Fruit fly (Drosophila melanogaster) whole organism, embryonic: ENCODE data around the gene CG8149.
A peak's percentile ranks its signal among the peaks of the same experiment; 100 is the strongest.

Source experiments
- Atf6 ChIP-seq: fragments of 200-800 bp; sonication (Bioruptor generic); IDR thresholded peaks from 2 replicates; pipeline ENCODE4 v1.3.6; 2022; ENCODE audit warnings: missing biosample characterization, missing genetic modification characterization
- CG10462 ChIP-seq: fragments of 200-800 bp; sonication (Bioruptor generic); optimal IDR thresholded peaks from 2 replicates; lab custom pipeline; 2016; ENCODE audit warnings: missing biosample characterization, missing genetic modification characterization
- CG11247 ChIP-seq: fragments of 200-800 bp; sonication (Bioruptor generic); IDR thresholded peaks from 2 replicates; pipeline ENCODE4 v1.3.6; 2022; ENCODE audit warnings: missing biosample characterization, missing genetic modification characterization
- CG1233 ChIP-seq: fragments of 200-800 bp; sonication (Bioruptor generic); optimal IDR thresholded peaks from 4 replicates; lab custom pipeline; 2018; ENCODE audit warnings: missing biosample characterization, mild to moderate bottlenecking, missing genetic modification characterization
- CG14014 ChIP-seq: fragments of 200-800 bp; sonication (Bioruptor generic); IDR thresholded peaks from 2 replicates; pipeline ENCODE4 v1.3.6; 2022; ENCODE audit warnings: missing biosample characterization, missing genetic modification characterization
- CG14965 ChIP-seq: fragments of 200-800 bp; sonication (Bioruptor generic); optimal IDR thresholded peaks from 2 replicates; lab custom pipeline; 2016; ENCODE audit warnings: missing biosample characterization, missing genetic modification characterization, borderline replicate concordance
- CG15601 ChIP-seq: fragments of 200-800 bp; sonication (Bioruptor generic); optimal IDR thresholded peaks from 3 replicates; lab custom pipeline; 2019; ENCODE audit warnings: missing biosample characterization, mild to moderate bottlenecking, missing genetic modification characterization, moderate library complexity
- CG16815 ChIP-seq: fragments of 200-800 bp; sonication (Bioruptor generic); optimal IDR thresholded peaks from 3 replicates; lab custom pipeline; 2017; ENCODE audit warnings: missing biosample characterization, mild to moderate bottlenecking, missing genetic modification characterization
- CG17912 ChIP-seq: fragments of 200-800 bp; sonication (Bioruptor generic); optimal IDR thresholded peaks from 2 replicates; lab custom pipeline; 2018; ENCODE audit warnings: missing biosample characterization, mild to moderate bottlenecking, missing genetic modification characterization
- CG2199 ChIP-seq: fragments of 200-800 bp; sonication (Bioruptor generic); IDR thresholded peaks from 3 replicates; pipeline ENCODE4 v1.3.6; 2022; ENCODE audit warnings: missing biosample characterization, missing genetic modification characterization
- CG2712 ChIP-seq: fragments of 200-800 bp; optimal IDR thresholded peaks from 3 replicates; lab custom pipeline; 2019; ENCODE audit warnings: missing biosample characterization, mild to moderate bottlenecking, missing genetic modification characterization, moderate library complexity
- CG31388 ChIP-seq: fragments of 200-800 bp; sonication (Bioruptor generic); optimal IDR thresholded peaks from 2 replicates; lab custom pipeline; 2016; ENCODE audit warnings: missing biosample characterization, missing genetic modification characterization
- CG32532 ChIP-seq: fragments of 200-800 bp; sonication (Bioruptor generic); IDR thresholded peaks from 2 replicates; pipeline ENCODE4 v1.3.6; 2022; ENCODE audit warnings: missing biosample characterization, missing genetic modification characterization
- CG34376 ChIP-seq: fragments of 200-800 bp; sonication (Bioruptor generic); optimal IDR thresholded peaks from 2 replicates; lab custom pipeline; 2018; ENCODE audit warnings: missing biosample characterization, mild to moderate bottlenecking, missing genetic modification characterization
- CG4820 ChIP-seq: fragments of 200-800 bp; sonication (Bioruptor generic); optimal IDR thresholded peaks from 3 replicates; lab custom pipeline; 2016; ENCODE audit warnings: missing biosample characterization, missing genetic modification characterization
- CG7839 ChIP-seq: fragments of 200-800 bp; sonication (Bioruptor generic); optimal IDR thresholded peaks from 3 replicates; lab custom pipeline; 2018; ENCODE audit warnings: missing biosample characterization, mild to moderate bottlenecking, missing genetic modification characterization, moderate library complexity
- CG8089 ChIP-seq: fragments of 200-800 bp; sonication (Bioruptor generic); optimal IDR thresholded peaks from 3 replicates; lab custom pipeline; 2016; ENCODE audit warnings: missing biosample characterization, missing genetic modification characterization
- CHES-1-like ChIP-seq: fragments of 200-800 bp; sonication (Bioruptor generic); optimal IDR thresholded peaks from 2 replicates; lab custom pipeline; 2016; ENCODE audit warnings: missing biosample characterization, missing genetic modification characterization
- D19A ChIP-seq: fragments of 200-800 bp; optimal IDR thresholded peaks from 3 replicates; lab custom pipeline; 2019; ENCODE audit warnings: missing biosample characterization, mild to moderate bottlenecking, missing genetic modification characterization, moderate library complexity
- D19B ChIP-seq: fragments of 200-800 bp; sonication (Bioruptor generic); optimal IDR thresholded peaks from 2 replicates; lab custom pipeline; 2017; ENCODE audit warnings: missing biosample characterization, mild to moderate bottlenecking, missing genetic modification characterization
- Deaf1 ChIP-seq: fragments of 200-800 bp; optimal IDR thresholded peaks from 3 replicates; lab custom pipeline; 2019; ENCODE audit warnings: missing biosample characterization, mild to moderate bottlenecking, missing genetic modification characterization, moderate library complexity
- Dref ChIP-seq: fragments of 200-800 bp; sonication (Bioruptor generic); IDR thresholded peaks from 2 replicates; pipeline ENCODE4 v1.3.6; 2022; ENCODE audit warnings: missing biosample characterization, missing genetic modification characterization
- Fer3 ChIP-seq: fragments of 200-800 bp; sonication (Bioruptor generic); optimal IDR thresholded peaks from 2 replicates; lab custom pipeline; 2018; ENCODE audit warnings: missing biosample characterization, mild to moderate bottlenecking, missing genetic modification characterization, moderate library complexity
- Hr39 ChIP-seq: fragments of >200 bp; optimal IDR thresholded peaks from 2 replicates; lab custom pipeline; 2017
- Hr78 ChIP-seq, 2 experiments: fragments of 200-800 bp in 1 of 2; fragments of >200 bp in 1 of 2; sonication (Bioruptor generic) in 1 of 2; optimal IDR thresholded peaks; 2 replicates each; lab custom pipeline; 2017 to 2019; ENCODE audit warnings: missing biosample characterization in 2 of 2, missing genetic modification characterization in 2 of 2, mild to moderate bottlenecking in 1 of 2, moderate library complexity in 1 of 2
- Opbp ChIP-seq: fragments of 200-800 bp; sonication (Bioruptor generic); IDR thresholded peaks from 3 replicates; pipeline ENCODE4 v1.3.6; 2022; ENCODE audit warnings: missing biosample characterization, missing genetic modification characterization; ENCODE audit not compliant: partially characterized antibody
- PHDP ChIP-seq: fragments of 200-800 bp; sonication (Bioruptor generic); optimal IDR thresholded peaks from 3 replicates; lab custom pipeline; 2018; ENCODE audit warnings: missing biosample characterization, mild to moderate bottlenecking, missing genetic modification characterization, moderate library complexity
- Pdp1 ChIP-seq, 2 experiments: fragments of 200-800 bp; sonication (Bioruptor generic); optimal IDR thresholded peaks; 3 replicates each; lab custom pipeline; 2016; ENCODE audit warnings: missing biosample characterization in 2 of 2, missing genetic modification characterization in 2 of 2, mild to moderate bottlenecking in 1 of 2, moderate library complexity in 1 of 2
- Scr ChIP-seq: fragments of 200-800 bp; sonication (Bioruptor generic); IDR thresholded peaks from 2 replicates; pipeline ENCODE4 v1.3.6; 2022; ENCODE audit warnings: missing biosample characterization, missing genetic modification characterization; ENCODE audit not compliant: partially characterized antibody
- Sin3A ChIP-seq: fragments of >200 bp; optimal IDR thresholded peaks from 2 replicates; lab custom pipeline; 2018
- chinmo ChIP-seq: fragments of 200-800 bp; sonication (Bioruptor generic); IDR thresholded peaks from 4 replicates; pipeline ENCODE4 v1.3.6; 2022; ENCODE audit warnings: missing biosample characterization, missing genetic modification characterization; ENCODE audit not compliant: partially characterized antibody
- croc ChIP-seq: fragments of 200-800 bp; sonication (Bioruptor generic); conservative IDR thresholded peaks from 3 replicates; pipeline ENCODE4 v1.3.6; 2022; ENCODE audit warnings: missing biosample characterization, missing genetic modification characterization
- cwo ChIP-seq: fragments of 200-800 bp; sonication (Bioruptor generic); optimal IDR thresholded peaks from 3 replicates; lab custom pipeline; 2017; ENCODE audit warnings: missing biosample characterization, missing genetic modification characterization, mild to moderate bottlenecking, moderate library complexity, missing genetic modification reagents
- en ChIP-seq: fragments of 200-800 bp; sonication (Bioruptor generic); optimal IDR thresholded peaks from 2 replicates; lab custom pipeline; 2016; ENCODE audit warnings: missing biosample characterization, missing genetic modification characterization
- eyg ChIP-seq: fragments of 200-800 bp; sonication (Bioruptor generic); optimal IDR thresholded peaks from 3 replicates; lab custom pipeline; 2016; ENCODE audit warnings: missing biosample characterization, missing genetic modification characterization
- ftz-f1 ChIP-seq: fragments of 200-800 bp; sonication (Bioruptor generic); optimal IDR thresholded peaks from 2 replicates; lab custom pipeline; 2016; ENCODE audit warnings: missing biosample characterization, missing genetic modification characterization
- grn ChIP-seq: fragments of 200-800 bp; sonication (Bioruptor generic); optimal IDR thresholded peaks from 3 replicates; lab custom pipeline; 2017; ENCODE audit warnings: missing biosample characterization, missing genetic modification characterization
- inv ChIP-seq: fragments of 200-800 bp; sonication (Bioruptor generic); IDR thresholded peaks from 2 replicates; pipeline ENCODE4 v1.3.6; 2022; ENCODE audit warnings: missing biosample characterization, missing genetic modification characterization; ENCODE audit not compliant: partially characterized antibody
- pan ChIP-seq, 4 experiments: fragments of >200 bp in 3 of 4; fragments of 200-800 bp in 1 of 4; sonication (Bioruptor generic) in 1 of 4; optimal IDR thresholded peaks in 3 of 4; IDR thresholded peaks in 1 of 4; 2 replicates each; pipeline versions ENCODE4 v1.3.6 to Lab custom; 2017 to 2022; ENCODE audit warnings: missing biosample characterization in 2 of 4, missing genetic modification characterization in 2 of 4, mixed read lengths in 1 of 4
- phol ChIP-seq: fragments of 200-800 bp; sonication (Bioruptor generic); optimal IDR thresholded peaks from 3 replicates; lab custom pipeline; 2018; ENCODE audit warnings: missing biosample characterization, mild to moderate bottlenecking, missing genetic modification characterization, moderate library complexity
- shn ChIP-seq: fragments of 200-800 bp; sonication (Bioruptor generic); optimal IDR thresholded peaks from 3 replicates; lab custom pipeline; 2016; ENCODE audit warnings: missing biosample characterization, missing genetic modification characterization
- sug ChIP-seq: fragments of 200-800 bp; optimal IDR thresholded peaks from 2 replicates; lab custom pipeline; 2019; ENCODE audit warnings: missing biosample characterization, mild to moderate bottlenecking, missing genetic modification characterization, moderate library complexity
- tgo ChIP-seq: fragments of 200-800 bp; sonication (Bioruptor generic); IDR thresholded peaks from 3 replicates; pipeline ENCODE4 v1.3.6; 2022; ENCODE audit warnings: missing biosample characterization, missing genetic modification characterization
- tin ChIP-seq: fragments of 200-800 bp; sonication (Bioruptor generic); optimal IDR thresholded peaks from 3 replicates; lab custom pipeline; 2016; ENCODE audit warnings: missing biosample characterization, missing genetic modification characterization

The CG8149 gene

DNA sequence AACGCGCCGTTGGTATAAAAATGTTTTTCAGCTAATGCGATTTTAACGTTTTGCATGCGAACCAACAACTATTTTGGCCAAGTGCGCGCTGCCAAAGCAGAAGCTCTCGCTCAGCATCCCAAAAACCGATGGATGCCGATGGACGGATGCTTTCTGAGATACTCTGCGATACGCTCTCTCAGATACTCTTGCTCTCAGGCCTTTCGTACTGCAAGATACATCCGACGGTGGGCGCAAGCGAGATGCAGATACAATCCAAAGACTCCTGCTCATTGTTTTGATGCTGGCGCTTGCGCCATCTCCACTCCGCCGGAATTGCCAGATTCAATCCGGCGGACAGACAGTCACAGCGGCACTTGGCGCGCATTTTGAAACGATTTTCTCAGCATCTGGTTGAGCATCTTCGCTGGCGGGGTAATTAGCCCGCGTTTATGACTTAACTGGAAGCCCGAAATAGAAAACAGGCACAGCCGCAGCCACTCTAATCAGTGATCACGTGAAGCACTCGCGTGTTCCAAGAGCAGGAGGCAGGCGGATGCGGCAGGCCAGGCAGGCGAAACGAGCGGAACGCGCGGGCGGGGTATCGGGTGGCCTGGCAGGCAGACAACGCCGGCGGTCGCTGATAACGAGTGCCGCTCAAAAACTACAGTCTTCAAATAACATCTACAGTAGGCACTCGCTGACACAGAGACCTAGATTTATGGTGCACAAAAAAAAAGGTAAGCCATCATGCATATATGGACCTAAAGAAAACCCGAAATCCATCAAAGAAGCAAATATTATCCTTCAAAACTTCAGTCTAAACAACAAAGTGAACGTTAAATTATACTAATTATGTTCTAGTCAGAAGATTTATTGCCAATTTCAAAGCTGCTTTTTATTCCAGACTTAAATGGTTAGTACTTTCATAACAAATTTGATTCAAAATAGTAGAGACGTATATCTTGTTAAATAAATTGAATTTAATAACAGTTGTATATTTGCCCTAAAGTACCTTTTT lies 10.5 kb upstream of the CG8149 start, which contains the start of gene CG16779 (continued):
- peak; percentile 45 for TF ChIP-seq PHDP (tag; lab: Kevin White, UChicago)
- peak; percentile 61 for TF ChIP-seq phol (tag; lab: Kevin White, UChicago)
- peak; percentile 46 for TF ChIP-seq CG16815 (GFP tag; lab: Kevin White, UChicago)
- TF ChIP-seq ftz-f1, result peak; percentile 33
- TF ChIP-seq CG34376 (GFP tag; lab: Kevin White, UChicago), result peak; percentile 60
- no peak for TF ChIP-seq inv (GFP tag; lab: Robert Waterston, UW)
- TF ChIP-seq D19A (tag; lab: Kevin White, UChicago), result peak; percentile 28
- TF ChIP-seq tin (GFP tag; lab: Kevin White, UChicago), result peak; percentile 47
- TF ChIP-seq CG14965 (GFP tag; lab: Kevin White, UChicago), result no peak

DNA sequence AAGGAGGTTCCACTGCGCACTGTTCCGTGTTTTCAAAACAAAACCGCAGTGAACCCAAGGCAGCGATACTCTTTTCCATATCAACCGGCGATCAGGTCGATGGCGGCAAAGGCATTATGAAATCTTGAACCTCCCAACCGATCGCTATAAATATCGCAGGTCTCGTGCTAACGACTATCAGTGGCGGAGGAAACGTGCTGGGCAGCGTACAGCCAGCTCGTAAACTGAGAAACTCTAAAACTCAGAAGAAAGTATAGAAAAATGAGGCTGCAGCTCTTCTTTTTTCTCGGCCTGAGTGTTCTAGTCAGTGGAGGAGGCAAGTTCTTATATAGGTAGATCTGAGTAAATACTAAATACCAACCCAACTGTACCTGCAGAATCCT lies 9.8 kb upstream of the CG8149 start, which contains the start of gene phu:
Gene phu (plus strand): TSS at position 175 of the 383 bp plus-strand sequence.
- TF ChIP-seq sug (tag; lab: Kevin White, UChicago) (peak; percentile 1), CG16815 (GFP tag; lab: Kevin White, UChicago) (no peak), tgo (GFP tag; lab: Robert Waterston, UW) (no peak), eyg (GFP tag; lab: Kevin White, UChicago) (no peak), cwo (GFP tag; lab: Kevin White, UChicago) (peak; percentile 96), croc (0 out of 3 replicates have a peak, but pooled peaks have one; percentile 8), Opbp (no peak), Pdp1 (GFP tag; optimal IDR thresholded peaks at IDR 0.05; lab: Kevin White, UChicago) (peak in 1 of 2 experiments; percentile 42), chinmo (GFP tag; lab: Robert Waterston, UW) (0 out of 4 replicates have a peak, but pooled peaks have one; percentile 27), Hr78 (GFP tag; optimal IDR thresholded peaks at IDR 0.05; lab: Kevin White, UChicago) (peak in 1 of 2 experiments; percentile 39), CG4820 (GFP tag; lab: Kevin White, UChicago) (no peak), CG2199 (GFP tag; lab: Robert Waterston, UW) (0 out of 3 replicates have a peak, but pooled peaks have one; percentile 9), Dref (GFP tag; lab: Robert Waterston, UW) (no peak), phol (tag; lab: Kevin White, UChicago) (no peak), Fer3 (tag; lab: Kevin White, UChicago) (no peak), CG7839 (peak; percentile 24), grn (GFP tag; lab: Kevin White, UChicago) (peak; percentile 39)

dm6 chr3R:9496748-9497147 lies 7.7 kb upstream of the CG8149 start:
- peak; percentile 73 for TF ChIP-seq CG11247
- TF ChIP-seq Deaf1 (tag; lab: Kevin White, UChicago), result peak; percentile 22
- peak; percentile 75 for TF ChIP-seq CG17912 (GFP tag; lab: Kevin White, UChicago)
- TF ChIP-seq D19B (GFP tag; lab: Kevin White, UChicago), result peak; percentile 12
- peak; percentile 68 for TF ChIP-seq shn (GFP tag; lab: Kevin White, UChicago)
- TF ChIP-seq CG10462, result no peak
- peak; percentile 69 for TF ChIP-seq CG2712 (tag; lab: Kevin White, UChicago)
- peak; percentile 28 for TF ChIP-seq CG8089
- TF ChIP-seq CHES-1-like (GFP tag; lab: Kevin White, UChicago), result peak; percentile 82
- TF ChIP-seq CG32532, result peak; percentile 74
- TF ChIP-seq Hr39 (lab: Kevin White, UChicago), result no peak
- TF ChIP-seq CG1233 (GFP tag; lab: Kevin White, UChicago), result peak; percentile 80
- TF ChIP-seq CG16815 (GFP tag; lab: Kevin White, UChicago), result peak; percentile 55
- TF ChIP-seq en (GFP tag; lab: Kevin White, UChicago), result peak; percentile 5
- TF ChIP-seq Scr (GFP tag; lab: Robert Waterston, UW), result peak; percentile 48; the same call in 1 of the 2 replicates
- TF ChIP-seq pan (optimal IDR thresholded peaks at IDR 0.05; lab: Kevin White, UChicago), result no peak
- peak in 1 of 2 experiments; percentile 42 for TF ChIP-seq pan (GFP tag; optimal IDR thresholded peaks at IDR 0.05 in 1 of 2, IDR thresholded peaks at IDR 0.05 in 1 of 2)
- 0 out of 2 replicates have a peak, but pooled peaks have one; percentile 30 for TF ChIP-seq Atf6 (GFP tag; lab: Robert Waterston, UW)
- no peak for TF ChIP-seq CG31388 (GFP tag; lab: Kevin White, UChicago)
- TF ChIP-seq Sin3A (lab: Kevin White, UChicago), result no peak
- peak; percentile 61; the same call in 1 of the 2 replicates for TF ChIP-seq CG14014 (GFP tag; lab: Robert Waterston, UW)
- peak; percentile 77 for TF ChIP-seq CG15601 (tag; lab: Kevin White, UChicago)
